Fruit fly (Drosophila melanogaster): Measurements from ENCODE around the gene AdamTS-B.

Gene AdamTS-B

DNA sequence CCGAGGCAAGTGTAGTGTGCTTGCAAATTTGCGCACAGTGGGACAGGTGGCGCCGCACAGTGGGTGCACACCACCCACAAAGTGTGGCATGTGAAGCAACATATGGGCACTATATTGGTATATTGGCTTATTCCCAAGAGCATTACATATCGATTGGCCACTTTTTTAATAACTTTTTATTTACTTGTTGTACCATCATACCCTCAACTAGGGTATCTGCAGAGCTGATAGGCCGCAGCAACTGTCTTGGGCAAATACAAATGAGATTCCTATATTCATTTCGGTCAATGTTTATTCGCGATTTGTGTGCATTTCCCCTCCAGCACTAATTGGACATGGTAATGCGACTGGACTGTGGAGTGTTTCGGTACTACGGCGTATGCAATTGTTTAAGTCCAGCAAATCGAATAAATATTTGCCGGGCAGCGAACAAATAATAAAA is 26.4 kb downstream of the AdamTS-B start (continued):
- TF ChIP-seq CG17802 (tag; optimal IDR thresholded peaks at IDR 0.05) (peak; percentile 48), CG9215 (GFP tag; IDR thresholded peaks at IDR 0.05) (no peak), kay (GFP tag; optimal IDR thresholded peaks at IDR 0.05) (no peak), chif (GFP tag; optimal IDR thresholded peaks at IDR 0.05) (peak; percentile 24 to 37), eve (GFP tag; optimal IDR thresholded peaks at IDR 0.05) (peak in 1 of 2 experiments; percentile 42), Xrp1 (GFP tag; IDR thresholded peaks at IDR 0.05) (peak; percentile 58), Nf-YB (GFP tag; optimal IDR thresholded peaks at IDR 0.05) (peak; percentile 29), Six4 (GFP tag; optimal IDR thresholded peaks at IDR 0.05) (peak; percentile 10), Ssrp (tag; optimal IDR thresholded peaks at IDR 0.05) (peak; percentile 33), CG1603 (tag; optimal IDR thresholded peaks at IDR 0.05) (peak; percentile 89), maf-S (GFP tag; optimal IDR thresholded peaks at IDR 0.05) (no peak), CG8478 (optimal IDR thresholded peaks at IDR 0.05) (no peak), CG7987 (GFP tag; optimal IDR thresholded peaks at IDR 0.05) (peak; percentile 36), tio (GFP tag; optimal IDR thresholded peaks at IDR 0.05) (peak; percentile 25), CG18262 (tag; optimal IDR thresholded peaks at IDR 0.05) (peak; percentile 40), CG18476 (GFP tag; optimal IDR thresholded peaks at IDR 0.05) (no peak), Ada2b (GFP tag; IDR thresholded peaks at IDR 0.05) (peak; percentile 54), CG32532 (GFP tag; IDR thresholded peaks at IDR 0.05) (peak; percentile 36; the same call in 1 of the 2 replicates), Atf-2 (GFP tag; optimal IDR thresholded peaks at IDR 0.05) (peak; percentile 33), Dfd (GFP tag; optimal IDR thresholded peaks at IDR 0.05) (no peak), HHEX (GFP tag; optimal IDR thresholded peaks at IDR 0.05) (peak; percentile 28), dan (GFP tag; IDR thresholded peaks at IDR 0.05) (no peak), slbo (GFP tag; IDR thresholded peaks at IDR 0.05) (peak; percentile 68), CG2116 (GFP tag; optimal IDR thresholded peaks at IDR 0.05) (peak; percentile 27), Fer1 (GFP tag; optimal IDR thresholded peaks at IDR 0.05) (no peak), hkb (optimal IDR thresholded peaks at IDR 0.05) (no peak), hkb (GFP tag; IDR thresholded peaks at IDR 0.05) (peak; percentile 46), trh (GFP tag; optimal IDR thresholded peaks at IDR 0.05) (no peak), CG18011 (GFP tag; optimal IDR thresholded peaks at IDR 0.05) (no peak), CG33557 (GFP tag; optimal IDR thresholded peaks at IDR 0.05) (peak; percentile 54), Dref (GFP tag; IDR thresholded peaks at IDR 0.05) (no peak), CG30403 (GFP tag; optimal IDR thresholded peaks at IDR 0.05) (peak; percentile 32), dati (GFP tag; IDR thresholded peaks at IDR 0.05) (no peak), Blimp-1 (GFP tag; optimal IDR thresholded peaks at IDR 0.05) (peak; percentile 30), CG14441 (GFP tag; IDR thresholded peaks at IDR 0.05) (peak; percentile 73), tap (tag; optimal IDR thresholded peaks at IDR 0.05) (peak; percentile 44), D19B (GFP tag; optimal IDR thresholded peaks at IDR 0.05) (peak; percentile 39), CG7745 (tag; optimal IDR thresholded peaks at IDR 0.05) (no peak), hbn (GFP tag; IDR thresholded peaks at IDR 0.05; ENCODE audit: partially characterized antibody) (no peak), bigmax (GFP tag; optimal IDR thresholded peaks at IDR 0.05) (no peak), NK7.1 (GFP tag; optimal IDR thresholded peaks at IDR 0.05) (no peak), dysf (GFP tag; IDR thresholded peaks at IDR 0.05) (peak; percentile 71), CG8281 (tag; optimal IDR thresholded peaks at IDR 0.05) (peak; percentile 27), zfh1 (GFP tag; IDR thresholded peaks at IDR 0.05) (peak; percentile 74), CG3726 (GFP tag; IDR thresholded peaks at IDR 0.05) (peak; percentile 45; the same call in 1 of the 3 replicates), mld (GFP tag; IDR thresholded peaks at IDR 0.05; ENCODE audit: partially characterized antibody) (no peak), caup (GFP tag; optimal IDR thresholded peaks at IDR 0.05; ENCODE audit: severe bottlenecking) (peak; percentile 1), CG3163 (GFP tag; optimal IDR thresholded peaks at IDR 0.05) (no peak), abd-A (tag; optimal IDR thresholded peaks at IDR 0.05) (no peak), fd96Cb (tag; optimal IDR thresholded peaks at IDR 0.05) (peak; percentile 27), hth (optimal IDR thresholded peaks at IDR 0.05) (no peak), CG6854 (GFP tag; optimal IDR thresholded peaks at IDR 0.05) (no peak)
